Worm (Caenorhabditis elegans) whole organism, L4 larva: ENCODE results near the gene msp-77.
A peak's percentile ranks its signal among the peaks of the same experiment; 100 is the strongest.

Source experiments
- D1046.2 ChIP-seq: fragments of 200-800 bp; sonication (Bioruptor generic); IDR thresholded peaks from 2 replicates; pipeline ENCODE4 v1.3.6; 2022; ENCODE audit warnings: missing genetic modification characterization, missing compliant biosample characterization
- F44E2.7 ChIP-seq: fragments of 200-800 bp; sonication (Bioruptor generic); IDR thresholded peaks from 2 replicates; pipeline ENCODE4 v2.1.2; 2022; ENCODE audit warnings: missing genetic modification characterization, missing compliant biosample characterization
- T20F7.1 ChIP-seq: fragments of 200-800 bp; sonication (Bioruptor generic); optimal IDR thresholded peaks from 2 replicates; lab custom pipeline; 2018; ENCODE audit warnings: mild to moderate bottlenecking, missing genetic modification characterization, missing compliant biosample characterization
- Y48G9A.11 ChIP-seq: fragments of 200-800 bp; sonication (Bioruptor generic); IDR thresholded peaks from 2 replicates; pipeline ENCODE4 v1.3.6; 2022; ENCODE audit warnings: missing genetic modification reagents, missing genetic modification characterization, missing compliant biosample characterization
- ZK546.5 ChIP-seq, 2 experiments: sonication (generic microtip); optimal IDR thresholded peaks; 2 replicates each; lab custom pipeline; 2017; ENCODE audit warnings: missing biosample characterization in 2 of 2, missing genetic modification characterization in 2 of 2
- aha-1 ChIP-seq: fragments of 150-350 bp; peaks from one replicate; lab custom pipeline; 2014; ENCODE audit warnings: missing biosample characterization, missing genetic modification characterization
- attf-4 ChIP-seq: sonication (generic microtip); optimal IDR thresholded peaks from 3 replicates; lab custom pipeline; 2017; ENCODE audit warnings: missing biosample characterization, missing genetic modification characterization
- ceh-28 ChIP-seq: fragments of 150-350 bp; optimal IDR thresholded peaks from 2 replicates; lab custom pipeline; 2014; ENCODE audit warnings: missing biosample characterization, missing genetic modification reagents, missing genetic modification characterization
- cey-2 ChIP-seq: sonication (generic microtip); optimal IDR thresholded peaks from 3 replicates; lab custom pipeline; 2017; ENCODE audit warnings: missing genetic modification characterization, mild to moderate bottlenecking, missing compliant biosample characterization, antibody characterized with exemption, borderline replicate concordance; ENCODE audit not compliant: insufficient read depth
- daf-12 ChIP-seq: fragments of 150-350 bp; optimal IDR thresholded peaks from 2 replicates; lab custom pipeline; 2014; ENCODE audit warnings: missing biosample characterization, missing genetic modification reagents, missing genetic modification characterization
- daf-16 ChIP-seq, 3 experiments: sonication (generic microtip); optimal IDR thresholded peaks; 2 replicates each; lab custom pipeline; 2016 to 2017; ENCODE audit warnings: missing genetic modification characterization in 3 of 3, missing genetic modification reagents in 3 of 3, mild to moderate bottlenecking in 2 of 3, missing compliant biosample characterization in 2 of 3, missing biosample characterization in 1 of 3, moderate library complexity in 1 of 3
- daf-8 ChIP-seq: fragments of 200-800 bp; sonication (Bioruptor generic); IDR thresholded peaks from 2 replicates; pipeline ENCODE4 v1.3.6; 2022; ENCODE audit warnings: missing genetic modification characterization, missing compliant biosample characterization
- dmd-6 ChIP-seq: fragments of 200-800 bp; sonication (Bioruptor generic); IDR thresholded peaks from 2 replicates; pipeline ENCODE4 v1.3.6; 2022; ENCODE audit warnings: missing genetic modification reagents, missing genetic modification characterization, missing compliant biosample characterization
- dpl-1 ChIP-seq: fragments of 150-350 bp; optimal IDR thresholded peaks from 2 replicates; lab custom pipeline; 2014; ENCODE audit warnings: missing biosample characterization, missing genetic modification reagents, missing genetic modification characterization
- duxl-1 ChIP-seq: sonication (generic microtip); optimal IDR thresholded peaks from 2 replicates; lab custom pipeline; 2016; ENCODE audit warnings: mild to moderate bottlenecking, missing genetic modification characterization, moderate library complexity, missing compliant biosample characterization; ENCODE audit not compliant: poor library complexity
- dve-1 ChIP-seq: sonication (generic microtip); optimal IDR thresholded peaks from 2 replicates; lab custom pipeline; 2017; ENCODE audit warnings: antibody characterized with exemption, mild to moderate bottlenecking, missing genetic modification characterization, missing compliant biosample characterization; ENCODE audit not compliant: insufficient read depth
- fkh-10 ChIP-seq: fragments of 150-350 bp; optimal IDR thresholded peaks from 2 replicates; lab custom pipeline; 2014; ENCODE audit warnings: missing biosample characterization, missing genetic modification reagents, missing genetic modification characterization
- fos-1 ChIP-seq: fragments of 150-350 bp; optimal IDR thresholded peaks from 2 replicates; lab custom pipeline; 2014; ENCODE audit warnings: missing biosample characterization, missing genetic modification characterization
- hif-1 ChIP-seq, 2 experiments: sonication (generic microtip); optimal IDR thresholded peaks; 2 replicates each; lab custom pipeline; 2016 to 2017; ENCODE audit warnings: missing compliant biosample characterization in 2 of 2, missing genetic modification characterization in 2 of 2, missing genetic modification reagents in 2 of 2, missing genotype in 2 of 2, mild to moderate bottlenecking in 1 of 2
- hlh-11 ChIP-seq: fragments of 200-800 bp; sonication (Bioruptor generic); optimal IDR thresholded peaks from 2 replicates; lab custom pipeline; 2018; ENCODE audit warnings: mild to moderate bottlenecking, missing genetic modification characterization, missing compliant biosample characterization
- hlh-30 ChIP-seq: sonication (generic microtip); optimal IDR thresholded peaks from 2 replicates; lab custom pipeline; 2017; ENCODE audit warnings: antibody characterized with exemption, mild to moderate bottlenecking, missing genetic modification characterization, missing compliant biosample characterization; ENCODE audit not compliant: insufficient read depth
- jun-1 ChIP-seq: fragments of 150-350 bp; optimal IDR thresholded peaks from 2 replicates; lab custom pipeline; 2014; ENCODE audit warnings: missing biosample characterization, missing genetic modification reagents, missing genetic modification characterization
- lim-7 ChIP-seq: fragments of 200-800 bp; sonication (Bioruptor generic); IDR thresholded peaks from 2 replicates; pipeline ENCODE4 v1.3.6; 2022; ENCODE audit warnings: missing genetic modification characterization, missing compliant biosample characterization
- lin-13 ChIP-seq: fragments of 150-350 bp; optimal IDR thresholded peaks from 2 replicates; lab custom pipeline; 2014; ENCODE audit warnings: missing biosample characterization, missing genetic modification reagents, missing genetic modification characterization
- lsy-2 ChIP-seq, 2 experiments: fragments of 150-350 bp in 1 of 2; sonication (generic microtip) in 1 of 2; optimal IDR thresholded peaks; 2 replicates each; lab custom pipeline; 2014 to 2017; ENCODE audit warnings: missing biosample characterization in 2 of 2, missing genetic modification characterization in 2 of 2
- madf-5 ChIP-seq, 2 experiments: fragments of 200-800 bp; sonication (Bioruptor generic); IDR thresholded peaks; 2 replicates each; pipeline ENCODE4 v1.3.6; 2022; ENCODE audit warnings: missing compliant biosample characterization in 2 of 2, missing genetic modification characterization in 2 of 2
- mdl-1 ChIP-seq, 2 experiments: fragments of 150-350 bp in 1 of 2; sonication (generic microtip) in 1 of 2; optimal IDR thresholded peaks; 2 replicates each; lab custom pipeline; 2014 to 2017; ENCODE audit warnings: missing biosample characterization in 2 of 2, missing genetic modification characterization in 2 of 2
- mep-1 ChIP-seq: fragments of 150-350 bp; sonication (generic microtip); optimal IDR thresholded peaks from 3 replicates; lab custom pipeline; 2014; ENCODE audit warnings: missing biosample characterization, missing genetic modification characterization
- mes-2 ChIP-seq: sonication (generic microtip); optimal IDR thresholded peaks from 2 replicates; lab custom pipeline; 2016; ENCODE audit warnings: missing genotype, mild to moderate bottlenecking, missing genetic modification characterization, missing compliant biosample characterization; ENCODE audit not compliant: poor library complexity, severe bottlenecking
- mxl-2 ChIP-seq: fragments of 200-800 bp; sonication (Bioruptor generic); conservative IDR thresholded peaks from 2 replicates; pipeline ENCODE4 v1.3.6; 2022; ENCODE audit warnings: missing genetic modification reagents, missing genetic modification characterization, missing compliant biosample characterization
- mxl-3 ChIP-seq: fragments of 200-800 bp; sonication (Bioruptor generic); optimal IDR thresholded peaks from 2 replicates; lab custom pipeline; 2018; ENCODE audit warnings: mild to moderate bottlenecking, missing genetic modification characterization, missing compliant biosample characterization
- nhr-10 ChIP-seq: fragments of 150-350 bp; optimal IDR thresholded peaks from 2 replicates; lab custom pipeline; 2014; ENCODE audit warnings: missing biosample characterization, missing genetic modification characterization
- nhr-11 ChIP-seq: fragments of 150-350 bp; optimal IDR thresholded peaks from 2 replicates; lab custom pipeline; 2014; ENCODE audit warnings: missing biosample characterization, missing genetic modification characterization
- nhr-28 ChIP-seq: fragments of 150-350 bp; optimal IDR thresholded peaks from 2 replicates; lab custom pipeline; 2014; ENCODE audit warnings: missing biosample characterization, missing genetic modification characterization
- nhr-48 ChIP-seq: sonication (generic microtip); optimal IDR thresholded peaks from 2 replicates; lab custom pipeline; 2016; ENCODE audit warnings: mild to moderate bottlenecking, missing genetic modification characterization, missing compliant biosample characterization
- nhr-77 ChIP-seq: fragments of 150-350 bp; optimal IDR thresholded peaks from 2 replicates; lab custom pipeline; 2014; ENCODE audit warnings: missing biosample characterization, missing genetic modification characterization
- php-3 ChIP-seq: fragments of 200-800 bp; sonication (Bioruptor generic); IDR thresholded peaks from 2 replicates; pipeline ENCODE4 v1.3.6; 2022; ENCODE audit warnings: missing genetic modification reagents, missing genetic modification characterization, missing compliant biosample characterization
- pqm-1 ChIP-seq: sonication (generic microtip); optimal IDR thresholded peaks from 2 replicates; lab custom pipeline; 2017; ENCODE audit warnings: missing biosample characterization, missing genetic modification characterization
- rbr-2 ChIP-seq: sonication (generic microtip); optimal IDR thresholded peaks from 2 replicates; lab custom pipeline; 2016; ENCODE audit warnings: missing genotype, missing genetic modification characterization, missing compliant biosample characterization
- spr-1 ChIP-seq: sonication (generic microtip); optimal IDR thresholded peaks from 2 replicates; lab custom pipeline; 2016; ENCODE audit warnings: mild to moderate bottlenecking, missing genetic modification characterization, missing compliant biosample characterization
- tra-1 ChIP-seq: fragments of 200-800 bp; sonication (Bioruptor generic); IDR thresholded peaks from 2 replicates; pipeline ENCODE4 v1.3.6; 2022; ENCODE audit warnings: missing genetic modification reagents, missing genetic modification characterization, missing compliant biosample characterization
- unc-62 ChIP-seq, 3 experiments: fragments of 150-350 bp in 1 of 3; sonication (generic microtip); optimal IDR thresholded peaks in 2 of 3; peaks in 1 of 3; 1 replicate in 1 of 3; 2 replicates in 2 of 3; lab custom pipeline; 2014 to 2017; ENCODE audit warnings: missing biosample characterization in 3 of 3, missing genetic modification characterization in 3 of 3, missing genetic modification reagents in 3 of 3, missing genotype in 1 of 3
- zag-1 ChIP-seq: fragments of 150-350 bp; optimal IDR thresholded peaks from 2 replicates; lab custom pipeline; 2014; ENCODE audit warnings: missing biosample characterization, missing genetic modification characterization
- zfp-2 ChIP-seq: sonication (generic microtip); optimal IDR thresholded peaks from 2 replicates; lab custom pipeline; 2016; ENCODE audit warnings: mild to moderate bottlenecking, missing genetic modification characterization, missing compliant biosample characterization
- zfp-3 ChIP-seq: fragments of 200-800 bp; sonication (Bioruptor generic); conservative IDR thresholded peaks from 2 replicates; pipeline ENCODE4 v1.3.6; 2022; ENCODE audit warnings: missing genetic modification reagents, missing genetic modification characterization, missing compliant biosample characterization

msp-77 gene

ce11 chrIV:9873837-9874236, 20.6 kb upstream of the msp-77 start (continued):
- TF ChIP-seq tra-1 (GFP tag; lab: Robert Waterston, UW) (no peak), nhr-77 (peak; percentile 17), hif-1 (tag; optimal IDR thresholded peaks at IDR 0.05; lab: Kevin White, UChicago) (peak in 1 of 2 experiments; percentile 8), aha-1 (tag; lab: Kevin White, UChicago) (peak; percentile 60), ZK546.5 (tag; optimal IDR thresholded peaks at IDR 0.05; lab: Kevin White, UChicago) (no peak), nhr-28 (tag; lab: Kevin White, UChicago) (peak; percentile 39), lin-13 (peak; percentile 13)

- 0 out of 2 replicates have a peak, but pooled peaks have one; percentile 20 for TF ChIP-seq php-3 (GFP tag; lab: Robert Waterston, UW)
- TF ChIP-seq daf-12 (tag; lab: Kevin White, UChicago), result no peak
- peak; percentile 50 for TF ChIP-seq mep-1 (tag; lab: Kevin White, UChicago)
- TF ChIP-seq hlh-30, result peak; percentile 76
- no peak for TF ChIP-seq daf-16 (GFP tag; optimal IDR thresholded peaks at IDR 0.05; lab: Kevin White, UChicago)
- TF ChIP-seq daf-16 (tag; optimal IDR thresholded peaks at IDR 0.05; lab: Kevin White, UChicago), result peak; percentile 88
- no peak for TF ChIP-seq duxl-1 (tag; lab: Kevin White, UChicago)
- peak; percentile 11 for TF ChIP-seq pqm-1
- TF ChIP-seq daf-8, result no peak
- TF ChIP-seq hlh-11 (tag; lab: Kevin White, UChicago), result peak; percentile 80
- no peak for TF ChIP-seq D1046.2 (GFP tag; lab: Robert Waterston, UW)
- TF ChIP-seq ZK546.5 (tag; optimal IDR thresholded peaks at IDR 0.05; lab: Kevin White, UChicago), result no peak
- TF ChIP-seq zag-1 (tag; lab: Kevin White, UChicago), result no peak
- TF ChIP-seq mxl-3 (GFP tag; lab: Kevin White, UChicago), result peak; percentile 90
- TF ChIP-seq F44E2.7 (GFP tag; lab: Robert Waterston, UW), result no peak
- TF ChIP-seq ceh-28 (tag; lab: Kevin White, UChicago), result no peak
- TF ChIP-seq zfp-2 (tag; lab: Kevin White, UChicago), result no peak
- no peak for TF ChIP-seq tra-1 (GFP tag; lab: Robert Waterston, UW)
- no peak for TF ChIP-seq jun-1 (tag; lab: Kevin White, UChicago)
- no peak for TF ChIP-seq attf-4
- TF ChIP-seq cey-2, result peak; percentile 44
- no peak for TF ChIP-seq fkh-10 (GFP tag; lab: Kevin White, UChicago)
- peak; percentile 92 for TF ChIP-seq dmd-6 (GFP tag; lab: Robert Waterston, UW)
- no peak for TF ChIP-seq nhr-11 (tag; lab: Kevin White, UChicago)
- no peak for TF ChIP-seq nhr-10 (tag; lab: Kevin White, UChicago)
- TF ChIP-seq madf-5 (GFP tag; IDR thresholded peaks at IDR 0.05; lab: Robert Waterston, UW), result no peak
- TF ChIP-seq lsy-2 (tag; optimal IDR thresholded peaks at IDR 0.05; lab: Kevin White, UChicago), result peak in 1 of 2 experiments; percentile 60
- no peak for TF ChIP-seq mes-2 (tag; lab: Kevin White, UChicago)
- TF ChIP-seq lim-7 (GFP tag; lab: Robert Waterston, UW), result no peak
- TF ChIP-seq dve-1 (tag; lab: Kevin White, UChicago), result peak; percentile 74
- TF ChIP-seq Y48G9A.11 (GFP tag; lab: Robert Waterston, UW), result no peak
- no peak for TF ChIP-seq fos-1
- TF ChIP-seq lin-13, result no peak
- no peak for TF ChIP-seq hif-1 (tag; optimal IDR thresholded peaks at IDR 0.05; lab: Kevin White, UChicago)
- no peak for TF ChIP-seq zfp-3 (GFP tag; lab: Robert Waterston, UW)
- TF ChIP-seq nhr-28 (tag; lab: Kevin White, UChicago), result peak; percentile 87
- TF ChIP-seq mxl-2 (GFP tag; lab: Robert Waterston, UW), result no peak
- peak; percentile 14 for TF ChIP-seq dpl-1 (GFP tag; lab: Kevin White, UChicago)
- peak; percentile 44 for TF ChIP-seq T20F7.1 (GFP tag; lab: Kevin White, UChicago)
- TF ChIP-seq mdl-1 (tag; optimal IDR thresholded peaks at IDR 0.05; lab: Kevin White, UChicago), result peak in 1 of 2 experiments; percentile 81
- peak; percentile 81 for TF ChIP-seq nhr-48 (tag; lab: Kevin White, UChicago)
- no peak for TF ChIP-seq rbr-2 (tag; lab: Kevin White, UChicago)
- TF ChIP-seq spr-1 (tag; lab: Kevin White, UChicago), result no peak
- peak in 1 of 2 experiments; percentile 43 for TF ChIP-seq unc-62 (GFP tag; optimal IDR thresholded peaks at IDR 0.05 in 1 of 2; lab: Kevin White, UChicago)
- TF ChIP-seq unc-62 (tag; optimal IDR thresholded peaks at IDR 0.05; lab: Kevin White, UChicago), result no peak
Measured at ce11 chrIV:9875646-9876045, 18.8 kb upstream of the msp-77 start.
